Worm (Caenorhabditis elegans) whole organism, L1 larva: Measurements from ENCODE around the gene sna-2.

Experiments used
- ama-1 ChIP-seq: fragments of 150-350 bp; optimal IDR thresholded peaks from 2 replicates; lab custom pipeline; 2014
- fkh-10 ChIP-seq: sonication (generic microtip); optimal IDR thresholded peaks from 2 replicates; lab custom pipeline; 2017; ENCODE audit warnings: missing biosample characterization, missing genetic modification reagents, missing genetic modification characterization
- mep-1 ChIP-seq: fragments of 150-350 bp; optimal IDR thresholded peaks from 2 replicates; lab custom pipeline; 2014; ENCODE audit warnings: missing biosample characterization, missing genetic modification characterization
- unc-30 ChIP-seq: sonication (generic microtip); optimal IDR thresholded peaks from 2 replicates; lab custom pipeline; 2017; ENCODE audit warnings: missing biosample characterization, missing genetic modification characterization
- ztf-11 ChIP-seq, 2 experiments: sonication (generic microtip); optimal IDR thresholded peaks; 2 replicates each; lab custom pipeline; 2016 to 2017; ENCODE audit warnings: missing genetic modification characterization in 2 of 2, missing biosample characterization in 1 of 2, missing compliant biosample characterization in 1 of 2

ce11 chrIV:9822585-9822984 lies 45.2 kb upstream of the sna-2 start:
- TF ChIP-seq unc-30 (tag; lab: Kevin White, UChicago) (no peak), fkh-10 (GFP tag; lab: Kevin White, UChicago) (no peak), ztf-11 (tag; optimal IDR thresholded peaks at IDR 0.05; lab: Kevin White, UChicago) (no peak), mep-1 (no peak), ama-1 (no peak)
